Fruit fly (Drosophila melanogaster) whole organism, adult: ENCODE data around the gene ND-MNLL.

Source experiments
- CG11617 ChIP-seq: fragments of 200-800 bp; sonication (Bioruptor generic); optimal IDR thresholded peaks from 2 replicates; lab custom pipeline; 2017; ENCODE audit warnings: mild to moderate bottlenecking, missing biosample characterization, missing genetic modification reagents, missing genetic modification characterization
- CG12768 ChIP-seq: fragments of 200-800 bp; sonication (Bioruptor generic); optimal IDR thresholded peaks from 2 replicates; lab custom pipeline; 2017; ENCODE audit warnings: missing biosample characterization, missing genetic modification characterization, mild to moderate bottlenecking, moderate library complexity, missing genetic modification reagents
- CG14711 ChIP-seq: fragments of 200-800 bp; sonication (Bioruptor generic); optimal IDR thresholded peaks from 2 replicates; lab custom pipeline; 2018; ENCODE audit warnings: missing biosample characterization, mild to moderate bottlenecking, missing genetic modification characterization, moderate library complexity
- CG1620 ChIP-seq: fragments of 200-800 bp; sonication (Bioruptor generic); optimal IDR thresholded peaks from 2 replicates; lab custom pipeline; 2016; ENCODE audit warnings: missing biosample characterization, missing genetic modification characterization
- CG33017 ChIP-seq: fragments of 200-800 bp; sonication (Bioruptor generic); optimal IDR thresholded peaks from 2 replicates; lab custom pipeline; 2018; ENCODE audit warnings: missing biosample characterization, mild to moderate bottlenecking, missing genetic modification characterization, moderate library complexity
- CG5204 ChIP-seq: fragments of 200-800 bp; sonication (Bioruptor generic); optimal IDR thresholded peaks from 2 replicates; lab custom pipeline; 2016; ENCODE audit warnings: missing biosample characterization, missing genetic modification characterization
- CG7045 ChIP-seq: fragments of 200-800 bp; sonication (Bioruptor generic); optimal IDR thresholded peaks from 2 replicates; lab custom pipeline; 2017; ENCODE audit warnings: missing biosample characterization, mild to moderate bottlenecking, missing genetic modification characterization
- CG7101 ChIP-seq: fragments of 200-800 bp; sonication (Bioruptor generic); optimal IDR thresholded peaks from 2 replicates; lab custom pipeline; 2018; ENCODE audit warnings: missing biosample characterization, mild to moderate bottlenecking, missing genetic modification characterization, moderate library complexity
- Clk ChIP-seq: fragments of 200-800 bp; sonication (Bioruptor generic); optimal IDR thresholded peaks from 2 replicates; lab custom pipeline; 2017; ENCODE audit warnings: missing biosample characterization, missing genetic modification characterization
- Crg-1 ChIP-seq: fragments of 200-800 bp; sonication (Bioruptor generic); optimal IDR thresholded peaks from 2 replicates; lab custom pipeline; 2016; ENCODE audit warnings: missing biosample characterization, missing genetic modification characterization
- Hr96 ChIP-seq: fragments of 200-800 bp; sonication (Bioruptor generic); optimal IDR thresholded peaks from 2 replicates; lab custom pipeline; 2016; ENCODE audit warnings: missing biosample characterization, missing genetic modification characterization
- Mnt ChIP-seq: fragments of 200-800 bp; sonication (Bioruptor generic); optimal IDR thresholded peaks from 2 replicates; lab custom pipeline; 2016; ENCODE audit warnings: missing biosample characterization, mild to moderate bottlenecking, missing genetic modification characterization
- bab1 ChIP-seq: fragments of 200-800 bp; sonication (Bioruptor generic); optimal IDR thresholded peaks from 3 replicates; lab custom pipeline; 2019; ENCODE audit warnings: missing biosample characterization, mild to moderate bottlenecking, missing genetic modification characterization, moderate library complexity
- cic ChIP-seq: fragments of 200-800 bp; sonication (Bioruptor generic); optimal IDR thresholded peaks from 2 replicates; lab custom pipeline; 2017; ENCODE audit warnings: missing biosample characterization, mild to moderate bottlenecking, missing genetic modification characterization, moderate library complexity
- cnc ChIP-seq, 2 experiments: fragments of >200 bp; optimal IDR thresholded peaks; 2 replicates each; lab custom pipeline; 2017
- kay ChIP-seq: fragments of 200-800 bp; sonication (Bioruptor generic); peaks from one replicate; lab custom pipeline; 2016; ENCODE audit warnings: missing biosample characterization, missing genetic modification characterization, borderline replicate concordance
- ovo ChIP-seq: fragments of 200-800 bp; sonication (Bioruptor generic); optimal IDR thresholded peaks from 2 replicates; lab custom pipeline; 2016; ENCODE audit warnings: missing biosample characterization, missing genetic modification characterization
- pad ChIP-seq: fragments of 200-800 bp; sonication (Bioruptor generic); optimal IDR thresholded peaks from 3 replicates; lab custom pipeline; 2017; ENCODE audit warnings: missing biosample characterization, missing genetic modification characterization, mild to moderate bottlenecking, moderate library complexity, missing genetic modification reagents
- tj ChIP-seq: fragments of 200-800 bp; sonication (Bioruptor generic); optimal IDR thresholded peaks from 3 replicates; lab custom pipeline; 2017; ENCODE audit warnings: missing biosample characterization, mild to moderate bottlenecking, missing genetic modification characterization, moderate library complexity
- toe ChIP-seq: fragments of 200-800 bp; sonication (Bioruptor generic); optimal IDR thresholded peaks from 2 replicates; lab custom pipeline; 2016; ENCODE audit warnings: missing biosample characterization, missing genetic modification characterization

ND-MNLL gene

dm6 chrX:7884360-7884759, 9.2 kb downstream of the ND-MNLL start, which contains the start of gene Ir7g:
Ir7g (plus strand) TSS chrX:7884660.
- no peak for TF ChIP-seq tj (GFP tag; lab: Kevin White, UChicago)
- TF ChIP-seq Clk, result no peak
- no peak for TF ChIP-seq CG12768
- TF ChIP-seq CG1620 (GFP tag; lab: Kevin White, UChicago), result no peak
- TF ChIP-seq kay, result no peak
- TF ChIP-seq Hr96, result no peak
- no peak for TF ChIP-seq CG14711 (tag; lab: Kevin White, UChicago)
- no peak for TF ChIP-seq ovo
- no peak for TF ChIP-seq CG5204
- no peak for TF ChIP-seq cnc (optimal IDR thresholded peaks at IDR 0.05; lab: Kevin White, UChicago)
- no peak for TF ChIP-seq cic (GFP tag; lab: Kevin White, UChicago)
- no peak for TF ChIP-seq CG11617 (GFP tag; lab: Kevin White, UChicago)
- no peak for TF ChIP-seq pad (GFP tag; lab: Kevin White, UChicago)
- TF ChIP-seq CG7101, result no peak
- TF ChIP-seq toe, result no peak
- no peak for TF ChIP-seq CG33017 (tag; lab: Kevin White, UChicago)

- TF ChIP-seq pad (GFP tag; lab: Kevin White, UChicago), result no peak
- TF ChIP-seq ovo, result no peak
- TF ChIP-seq cnc (optimal IDR thresholded peaks at IDR 0.05; lab: Kevin White, UChicago), result no peak
- TF ChIP-seq toe, result no peak
- no peak for TF ChIP-seq cic (GFP tag; lab: Kevin White, UChicago)
Observed at dm6 chrX:7883926-7884325, 9.7 kb downstream of the ND-MNLL start, which contains the start of gene Ir7f. Ir7f (minus strand) TSS chrX:7884026.

dm6 chrX:7881579-7881978, 12.0 kb downstream of the ND-MNLL start, which contains the start of gene Ir7e:
Ir7e (minus strand) TSS chrX:7881679.
- no peak for TF ChIP-seq toe
- TF ChIP-seq Clk, result no peak
- no peak for TF ChIP-seq CG1620 (GFP tag; lab: Kevin White, UChicago)
- TF ChIP-seq bab1 (GFP tag; lab: Kevin White, UChicago), result no peak
- TF ChIP-seq CG7101, result no peak
- TF ChIP-seq cnc (optimal IDR thresholded peaks at IDR 0.05; lab: Kevin White, UChicago), result no peak
- no peak for TF ChIP-seq CG11617 (GFP tag; lab: Kevin White, UChicago)
- no peak for TF ChIP-seq pad (GFP tag; lab: Kevin White, UChicago)
- TF ChIP-seq CG33017 (tag; lab: Kevin White, UChicago), result no peak

dm6 chrX:7878736-7879135, 14.9 kb downstream of the ND-MNLL start, which contains the start of gene Ir7d:
Ir7d (minus strand) TSS chrX:7878836.
- TF ChIP-seq ovo (no peak), tj (GFP tag; lab: Kevin White, UChicago) (no peak), CG33017 (tag; lab: Kevin White, UChicago) (no peak), CG7045 (GFP tag; lab: Kevin White, UChicago) (no peak), Mnt (no peak), CG5204 (no peak), cnc (optimal IDR thresholded peaks at IDR 0.05; lab: Kevin White, UChicago) (no peak), CG1620 (GFP tag; lab: Kevin White, UChicago) (no peak), cic (GFP tag; lab: Kevin White, UChicago) (no peak), toe (no peak), Hr96 (no peak), Crg-1 (GFP tag; lab: Kevin White, UChicago) (no peak), pad (GFP tag; lab: Kevin White, UChicago) (no peak), Clk (no peak)

- TF ChIP-seq CG12768 (no peak), CG14711 (tag; lab: Kevin White, UChicago) (no peak), CG7045 (GFP tag; lab: Kevin White, UChicago) (no peak), CG11617 (GFP tag; lab: Kevin White, UChicago) (no peak), Clk (no peak), CG5204 (no peak), bab1 (GFP tag; lab: Kevin White, UChicago) (no peak), Crg-1 (GFP tag; lab: Kevin White, UChicago) (no peak), CG7101 (no peak), kay (no peak), cnc (optimal IDR thresholded peaks at IDR 0.05; lab: Kevin White, UChicago) (no peak)
Observed at dm6 chrX:7874094-7874493, 19.5 kb downstream of the ND-MNLL start, which contains the start of gene Ir7c. Ir7c (plus strand) TSS chrX:7874394.

- peak; percentile 17 for TF ChIP-seq pad (GFP tag; lab: Kevin White, UChicago)
- TF ChIP-seq CG12768, result no peak
- no peak for TF ChIP-seq ovo
- no peak for TF ChIP-seq CG1620 (GFP tag; lab: Kevin White, UChicago)
- no peak for TF ChIP-seq kay
- peak; percentile 88 for TF ChIP-seq bab1 (GFP tag; lab: Kevin White, UChicago)
- TF ChIP-seq tj (GFP tag; lab: Kevin White, UChicago), result peak; percentile 95
- peak; percentile 26 for TF ChIP-seq CG14711 (tag; lab: Kevin White, UChicago)
- TF ChIP-seq Mnt, result no peak
Observed at dm6 chrX:7873172-7873930, 20.2 kb downstream of the ND-MNLL start, which contains the start of gene dec. dec (minus strand) TSS chrX:7873222.

dm6 chrX:7866868-7867267, 26.7 kb downstream of the ND-MNLL start, which contains the start of gene Ir7b:
Ir7b (minus strand) TSS chrX:7866968.
- TF ChIP-seq CG12768, result no peak
- TF ChIP-seq tj (GFP tag; lab: Kevin White, UChicago), result no peak
- no peak for TF ChIP-seq Clk
- TF ChIP-seq kay, result no peak
- TF ChIP-seq cnc (optimal IDR thresholded peaks at IDR 0.05; lab: Kevin White, UChicago), result no peak
- TF ChIP-seq CG7045 (GFP tag; lab: Kevin White, UChicago), result no peak
- no peak for TF ChIP-seq CG11617 (GFP tag; lab: Kevin White, UChicago)
- no peak for TF ChIP-seq cic (GFP tag; lab: Kevin White, UChicago)
- no peak for TF ChIP-seq ovo
- TF ChIP-seq Mnt, result no peak
- TF ChIP-seq CG14711 (tag; lab: Kevin White, UChicago), result no peak
- TF ChIP-seq pad (GFP tag; lab: Kevin White, UChicago), result no peak
- TF ChIP-seq bab1 (GFP tag; lab: Kevin White, UChicago), result no peak
- TF ChIP-seq toe, result no peak
- no peak for TF ChIP-seq Crg-1 (GFP tag; lab: Kevin White, UChicago)
- no peak for TF ChIP-seq CG1620 (GFP tag; lab: Kevin White, UChicago)
- no peak for TF ChIP-seq CG33017 (tag; lab: Kevin White, UChicago)
- no peak for TF ChIP-seq CG7101
